Worm (Caenorhabditis elegans) whole organism, mixed stage, embryonic: ENCODE data around the gene ZC262.7.

Source experiments
- blmp-1 ChIP-seq: fragments of 150-350 bp; optimal IDR thresholded peaks from 2 replicates; lab custom pipeline; 2014; ENCODE audit warnings: missing biosample characterization, missing genetic modification characterization
- ces-1 ChIP-seq: fragments of 150-350 bp; optimal IDR thresholded peaks from 2 replicates; lab custom pipeline; 2014; ENCODE audit warnings: missing biosample characterization, missing genetic modification reagents, missing genetic modification characterization
- drap-1 ChIP-seq: fragments of 200-800 bp; sonication (Bioruptor generic); optimal IDR thresholded peaks from 3 replicates; lab custom pipeline; 2018; ENCODE audit warnings: mild to moderate bottlenecking, missing genetic modification characterization, missing compliant biosample characterization
- elt-1 ChIP-seq: sonication (generic microtip); optimal IDR thresholded peaks from 2 replicates; lab custom pipeline; 2017; ENCODE audit warnings: missing genetic modification characterization, mild to moderate bottlenecking, missing compliant biosample characterization, antibody characterized with exemption, moderate library complexity, borderline replicate concordance; ENCODE audit not compliant: insufficient read depth
- lin-13 ChIP-seq: fragments of 150-350 bp; optimal IDR thresholded peaks from 2 replicates; lab custom pipeline; 2014; ENCODE audit warnings: missing biosample characterization, missing genetic modification characterization
- ztf-11 ChIP-seq: fragments of 150-350 bp; optimal IDR thresholded peaks from 2 replicates; lab custom pipeline; 2014; ENCODE audit warnings: missing biosample characterization, missing genetic modification characterization

DNA sequence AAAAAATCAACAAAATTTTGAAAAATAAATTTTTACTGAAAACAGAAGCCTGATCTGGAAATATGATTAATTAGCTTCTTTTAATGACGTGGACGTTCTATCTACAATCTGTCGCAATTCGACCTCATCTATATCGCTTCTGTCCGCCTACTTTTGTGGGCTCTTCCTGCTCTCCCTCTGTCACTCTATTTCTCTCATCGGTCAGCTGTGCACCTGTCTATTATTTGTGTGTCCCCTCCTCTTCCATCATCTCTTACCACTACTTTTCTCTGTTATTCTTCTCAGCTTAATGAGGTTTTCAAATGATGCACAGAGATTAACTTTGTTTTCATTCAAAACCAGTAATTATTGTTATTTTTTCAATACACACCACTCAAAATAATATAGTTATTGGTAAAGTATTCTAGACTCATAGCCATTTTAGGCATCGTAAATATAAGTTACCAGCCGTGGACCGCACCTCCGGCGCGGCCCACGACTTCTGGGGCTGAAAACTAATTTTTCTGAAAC lies 45.0 kb downstream of the ZC262.7 start:
- no peak for TF ChIP-seq ztf-11
- no peak for TF ChIP-seq elt-1 (tag; lab: Kevin White, UChicago)
- TF ChIP-seq lin-13: no peak
- no peak for TF ChIP-seq drap-1 (GFP tag; lab: Kevin White, UChicago)
- peak; percentile 58 for TF ChIP-seq ces-1
- TF ChIP-seq blmp-1 (tag; lab: Kevin White, UChicago): no peak
